Fruit fly (Drosophila melanogaster) whole organism, prepupa: ENCODE data around the gene CG42272.

Experiments used
- CG3032 ChIP-seq: fragments of 200-800 bp; optimal IDR thresholded peaks from 2 replicates; lab custom pipeline; 2019; ENCODE audit warnings: missing biosample characterization, mild to moderate bottlenecking, missing genetic modification characterization, moderate library complexity
- CG9139 ChIP-seq: fragments of 200-800 bp; sonication (Bioruptor generic); optimal IDR thresholded peaks from 3 replicates; lab custom pipeline; 2017; ENCODE audit warnings: missing biosample characterization, mild to moderate bottlenecking, missing genetic modification characterization
- Eip93F ChIP-seq: fragments of 200-800 bp; sonication (Bioruptor generic); optimal IDR thresholded peaks from 2 replicates; lab custom pipeline; 2016; ENCODE audit warnings: missing biosample characterization, mild to moderate bottlenecking, missing genetic modification characterization
- Lpt ChIP-seq: fragments of 200-800 bp; sonication (Bioruptor generic); optimal IDR thresholded peaks from 3 replicates; lab custom pipeline; 2016; ENCODE audit warnings: missing biosample characterization, missing genetic modification characterization
- spab ChIP-seq: fragments of 200-800 bp; sonication (Bioruptor generic); optimal IDR thresholded peaks from 2 replicates; lab custom pipeline; 2017; ENCODE audit warnings: missing biosample characterization, mild to moderate bottlenecking, missing genetic modification characterization, missing genetic modification reagents

- no peak for TF ChIP-seq CG3032 (tag; lab: Kevin White, UChicago)
- no peak for TF ChIP-seq CG9139 (GFP tag; lab: Kevin White, UChicago)
- no peak for TF ChIP-seq Lpt (GFP tag; lab: Kevin White, UChicago)
- no peak for TF ChIP-seq Eip93F (GFP tag; lab: Kevin White, UChicago)
- TF ChIP-seq spab (GFP tag; lab: Kevin White, UChicago): no peak
Observed at dm6 chr3L:5809201-5809584, 6.4 kb downstream of the CG42272 start.
